Worm (Caenorhabditis elegans): Measurements from ENCODE around the gene M02H5.8.

Gene M02H5.8

ce11 chrV:449685-450084 lies at the start of gene M02H5.8:
TSS of gene M02H5.8 (plus strand) at chrV:449981.
- TF ChIP-seq daf-12 (tag; optimal IDR thresholded peaks at IDR 0.05), result no peak
- TF ChIP-seq pha-4 (GFP tag; IDR thresholded peaks at IDR 0.05), result no peak
- TF ChIP-seq pha-4 (tag; optimal IDR thresholded peaks at IDR 0.05), result no peak
- TF ChIP-seq mdt-29 (GFP tag; IDR thresholded peaks at IDR 0.05), result no peak
- peak; percentile 11 for TF ChIP-seq nhr-6 (tag; optimal IDR thresholded peaks at IDR 0.05)
- TF ChIP-seq duxl-1 (tag; optimal IDR thresholded peaks at IDR 0.05; ENCODE audit: poor library complexity), result no peak
- peak; percentile 76 for TF ChIP-seq dmd-6 (GFP tag; IDR thresholded peaks at IDR 0.05)
- TF ChIP-seq pqm-1 (tag; optimal IDR thresholded peaks at IDR 0.05), result peak; percentile 48
- TF ChIP-seq nhr-28 (tag; optimal IDR thresholded peaks at IDR 0.05), result peak; percentile 69
- no peak for TF ChIP-seq D1046.2 (GFP tag; IDR thresholded peaks at IDR 0.05)
- no peak for TF ChIP-seq daf-16 (GFP tag; optimal IDR thresholded peaks at IDR 0.05)
- TF ChIP-seq daf-16 (tag; optimal IDR thresholded peaks at IDR 0.05), result peak; percentile 47
- no peak for TF ChIP-seq lir-3 (tag; optimal IDR thresholded peaks at IDR 0.05)
- TF ChIP-seq nhr-237 (tag; optimal IDR thresholded peaks at IDR 0.05), result no peak
- TF ChIP-seq nhr-111 (GFP tag; optimal IDR thresholded peaks at IDR 0.05), result no peak
- TF ChIP-seq madf-5 (GFP tag; IDR thresholded peaks at IDR 0.05), result no peak
- TF ChIP-seq spr-1 (tag; optimal IDR thresholded peaks at IDR 0.05), result no peak
- no peak for TF ChIP-seq lin-29 (GFP tag; IDR thresholded peaks at IDR 0.05)
- TF ChIP-seq hlh-11 (tag; optimal IDR thresholded peaks at IDR 0.05), result peak; percentile 45
- no peak for TF ChIP-seq Y5F2A.4 (GFP tag; optimal IDR thresholded peaks at IDR 0.05)
- TF ChIP-seq fkh-10 (GFP tag; optimal IDR thresholded peaks at IDR 0.05), result no peak
- TF ChIP-seq aha-1 (tag), result peak; percentile 94
- TF ChIP-seq lim-7 (GFP tag; IDR thresholded peaks at IDR 0.05), result no peak
- TF ChIP-seq unc-39 (tag; optimal IDR thresholded peaks at IDR 0.05), result no peak

- TF ChIP-seq pqm-1 (tag; optimal IDR thresholded peaks at IDR 0.05) (no peak), D1046.2 (GFP tag; IDR thresholded peaks at IDR 0.05) (no peak), ces-1 (GFP tag; optimal IDR thresholded peaks at IDR 0.05) (no peak), R02D3.7 (tag; optimal IDR thresholded peaks at IDR 0.05) (no peak), unc-62 (GFP tag; optimal IDR thresholded peaks at IDR 0.05 in 1 of 2) (no peak), unc-62 (tag; optimal IDR thresholded peaks at IDR 0.05) (no peak), nhr-102 (tag; optimal IDR thresholded peaks at IDR 0.05) (no peak)
These were observed 46.8 kb upstream of the M02H5.8 start, which contains the start of gene srh-62 for ce11 chrV:403028-403427. TSS of gene srh-62 (minus strand) at chrV:403128.

- TF ChIP-seq aha-1 (tag), result no peak
These were observed 45.5 kb upstream of the M02H5.8 start, which contains the start of gene nhr-252 for ce11 chrV:404210-404669. TSS of gene nhr-252 (plus strand) at chrV:404619.

ce11 chrV:412820-413219 lies 37.0 kb upstream of the M02H5.8 start:
- no peak for TF ChIP-seq dmd-8 (GFP tag; IDR thresholded peaks at IDR 0.05)
- peak; percentile 95 for TF ChIP-seq aha-1 (tag)
- TF ChIP-seq ctbp-1 (GFP tag; IDR thresholded peaks at IDR 0.05), result no peak

ce11 chrV:414630-415029 lies 35.2 kb upstream of the M02H5.8 start, which contains the start of gene dod-19:
TSS of gene dod-19 (minus strand) at chrV:414759.
- TF ChIP-seq nhr-48 (tag; optimal IDR thresholded peaks at IDR 0.05), result no peak
- TF ChIP-seq dmd-6 (GFP tag; IDR thresholded peaks at IDR 0.05), result peak; percentile 57
- peak; percentile 79 for TF ChIP-seq pqm-1 (tag; optimal IDR thresholded peaks at IDR 0.05)

- TF ChIP-seq sdz-12 (GFP tag; optimal IDR thresholded peaks at IDR 0.05) (no peak), daf-12 (tag; optimal IDR thresholded peaks at IDR 0.05) (no peak), gei-8 (GFP tag; optimal IDR thresholded peaks at IDR 0.05) (no peak), php-3 (GFP tag; IDR thresholded peaks at IDR 0.05) (peak; percentile 61), nhr-77 (tag; optimal IDR thresholded peaks at IDR 0.05) (peak; percentile 54), dmd-6 (GFP tag; IDR thresholded peaks at IDR 0.05) (peak; percentile 55; the same call in 1 of the 2 replicates), hlh-30 (tag; optimal IDR thresholded peaks at IDR 0.05; ENCODE audit: insufficient read depth) (no peak), F44E2.7 (GFP tag; IDR thresholded peaks at IDR 0.05) (no peak), rbr-2 (tag; optimal IDR thresholded peaks at IDR 0.05) (no peak), F37D6.2 (tag; optimal IDR thresholded peaks at IDR 0.05) (no peak), vab-7 (GFP tag; IDR thresholded peaks at IDR 0.05) (no peak), zip-2 (tag; optimal IDR thresholded peaks at IDR 0.05) (no peak), fos-1 (tag; optimal IDR thresholded peaks at IDR 0.05) (no peak), egl-43 (GFP tag; IDR thresholded peaks at IDR 0.05) (no peak), D1046.2 (GFP tag; IDR thresholded peaks at IDR 0.05) (no peak), daf-19 (GFP tag; conservative IDR thresholded peaks at IDR 0.05) (no peak), pqm-1 (tag; optimal IDR thresholded peaks at IDR 0.05) (peak; percentile 80)
These were observed 34.7 kb upstream of the M02H5.8 start for ce11 chrV:415072-415471.

Measured in whole organism, L4 larva.